Fruit fly (Drosophila melanogaster) whole organism, pupa: ENCODE results near the gene CG13458.

ENCODE experiments used
- CG10348 ChIP-seq: fragments of 200-800 bp; sonication (Bioruptor generic); IDR thresholded peaks from 2 replicates; pipeline ENCODE4 v1.3.6; 2022; ENCODE audit warnings: missing biosample characterization, missing genetic modification characterization
- CG12605 ChIP-seq: fragments of 200-800 bp; sonication (Bioruptor generic); IDR thresholded peaks from 2 replicates; pipeline ENCODE4 v1.3.6; 2022; ENCODE audit warnings: missing biosample characterization, missing genetic modification characterization
- CG13204 ChIP-seq: fragments of 200-800 bp; sonication (Bioruptor generic); optimal IDR thresholded peaks from 2 replicates; lab custom pipeline; 2018; ENCODE audit warnings: missing biosample characterization, mild to moderate bottlenecking, missing genetic modification characterization, moderate library complexity
- CG14655 ChIP-seq: fragments of 200-800 bp; sonication (Bioruptor generic); optimal IDR thresholded peaks from 3 replicates; lab custom pipeline; 2017; ENCODE audit warnings: mild to moderate bottlenecking, missing biosample characterization, missing genetic modification reagents, missing genetic modification characterization
- CG15710 ChIP-seq: fragments of 200-800 bp; sonication (Bioruptor generic); optimal IDR thresholded peaks from 2 replicates; lab custom pipeline; 2018; ENCODE audit warnings: missing biosample characterization, mild to moderate bottlenecking, missing genetic modification characterization, moderate library complexity
- CG17806 ChIP-seq: fragments of 200-800 bp; sonication (Bioruptor generic); optimal IDR thresholded peaks from 2 replicates; lab custom pipeline; 2018; ENCODE audit warnings: missing biosample characterization, mild to moderate bottlenecking, missing genetic modification characterization, moderate library complexity
- CG32121 ChIP-seq: fragments of 200-800 bp; sonication (Bioruptor generic); IDR thresholded peaks from 2 replicates; pipeline ENCODE4 v1.3.6; 2022; ENCODE audit warnings: missing biosample characterization, missing genetic modification characterization
- CG34367 ChIP-seq: fragments of 200-800 bp; sonication (Bioruptor generic); optimal IDR thresholded peaks from 2 replicates; lab custom pipeline; 2018; ENCODE audit warnings: missing biosample characterization, mild to moderate bottlenecking, missing genetic modification characterization
- CG4496 ChIP-seq: fragments of 200-800 bp; sonication (Bioruptor generic); IDR thresholded peaks from 3 replicates; pipeline ENCODE4 v1.3.6; 2022; ENCODE audit warnings: missing biosample characterization, missing genetic modification characterization
- CG8159 ChIP-seq: fragments of 200-800 bp; sonication (Bioruptor generic); optimal IDR thresholded peaks from 3 replicates; lab custom pipeline; 2018; ENCODE audit warnings: missing biosample characterization, mild to moderate bottlenecking, missing genetic modification characterization, moderate library complexity
- CG8301 ChIP-seq: fragments of 200-800 bp; sonication (Bioruptor generic); optimal IDR thresholded peaks from 2 replicates; lab custom pipeline; 2018; ENCODE audit warnings: missing biosample characterization, mild to moderate bottlenecking, missing genetic modification characterization
- CG9948 ChIP-seq: fragments of 200-800 bp; sonication (Bioruptor generic); optimal IDR thresholded peaks from 2 replicates; lab custom pipeline; 2018; ENCODE audit warnings: missing biosample characterization, mild to moderate bottlenecking, missing genetic modification characterization, moderate library complexity
- D1 ChIP-seq: fragments of 200-800 bp; sonication (Bioruptor generic); optimal IDR thresholded peaks from 2 replicates; lab custom pipeline; 2018; ENCODE audit warnings: missing biosample characterization, mild to moderate bottlenecking, missing genetic modification characterization, moderate library complexity
- EcR ChIP-seq: fragments of 200-800 bp; sonication (Bioruptor generic); optimal IDR thresholded peaks from 3 replicates; lab custom pipeline; 2019; ENCODE audit warnings: missing biosample characterization, missing genetic modification characterization, mild to moderate bottlenecking, moderate library complexity, missing genetic modification reagents
- Ets98B ChIP-seq: fragments of 200-800 bp; sonication (Bioruptor generic); IDR thresholded peaks from 2 replicates; pipeline ENCODE4 v1.3.6; 2022; ENCODE audit warnings: missing biosample characterization, missing genetic modification characterization
- Pif1A ChIP-seq: fragments of 200-800 bp; sonication (Bioruptor generic); optimal IDR thresholded peaks from 3 replicates; lab custom pipeline; 2016; ENCODE audit warnings: missing biosample characterization, missing genetic modification characterization
- Pif1B ChIP-seq: fragments of 200-800 bp; sonication (Bioruptor generic); optimal IDR thresholded peaks from 3 replicates; lab custom pipeline; 2016; ENCODE audit warnings: missing biosample characterization, missing genetic modification characterization
- Snoo ChIP-seq: fragments of 200-800 bp; sonication (Bioruptor generic); optimal IDR thresholded peaks from 3 replicates; lab custom pipeline; 2017; ENCODE audit warnings: missing biosample characterization, mild to moderate bottlenecking, missing genetic modification characterization, inconsistent platforms
- fd96Ca ChIP-seq: fragments of 200-800 bp; sonication (Bioruptor generic); IDR thresholded peaks from 3 replicates; pipeline ENCODE4 v1.3.6; 2022; ENCODE audit warnings: missing biosample characterization, missing genetic modification characterization
- gl ChIP-seq: fragments of 200-800 bp; sonication (Bioruptor generic); optimal IDR thresholded peaks from 2 replicates; lab custom pipeline; 2018; ENCODE audit warnings: missing biosample characterization, mild to moderate bottlenecking, missing genetic modification characterization
- rn ChIP-seq: fragments of 200-800 bp; sonication (Bioruptor generic); IDR thresholded peaks from 2 replicates; pipeline ENCODE4 v1.3.6; 2022; ENCODE audit warnings: missing biosample characterization, missing genetic modification characterization

Gene CG13458

DNA sequence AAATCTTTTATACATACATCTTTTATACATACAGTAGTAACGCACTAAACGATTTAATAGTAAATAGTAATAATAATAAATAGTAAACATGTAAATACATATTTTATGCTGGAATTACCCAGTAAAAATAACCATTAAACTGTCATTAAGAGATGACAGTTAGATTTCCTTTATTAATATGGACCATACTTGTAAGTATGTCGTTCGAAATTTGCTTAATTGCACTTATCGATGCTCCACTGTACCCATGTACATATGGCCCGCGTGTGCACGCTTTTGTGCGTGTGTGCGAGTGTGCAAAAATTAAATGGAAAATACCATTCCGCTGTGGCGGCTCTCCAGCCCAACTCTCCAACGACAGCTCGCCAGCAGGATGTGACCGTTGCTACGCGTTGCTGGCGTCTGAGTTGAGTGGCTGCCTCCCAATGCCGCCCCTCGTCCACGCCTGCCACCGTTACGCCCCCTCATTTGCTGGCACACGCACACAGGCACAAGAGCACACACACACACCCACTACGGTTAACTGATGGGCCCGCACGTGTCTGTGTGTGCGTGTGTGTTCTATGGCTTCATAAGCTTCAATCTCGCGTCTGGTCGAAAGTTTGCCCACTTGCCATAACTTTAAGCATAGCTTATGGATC lies 10.6 kb upstream of the CG13458 start:
- TF ChIP-seq D1 (no peak), CG34367 (tag; lab: Kevin White, UChicago) (peak; percentile 38), CG8159 (tag; lab: Kevin White, UChicago) (peak; percentile 49), Pif1B (GFP tag; lab: Kevin White, UChicago) (no peak), CG10348 (GFP tag; lab: Robert Waterston, UW) (no peak), Ets98B (GFP tag; lab: Robert Waterston, UW) (peak; percentile 31), CG32121 (GFP tag; lab: Robert Waterston, UW) (no peak), CG9948 (tag; lab: Kevin White, UChicago) (peak; percentile 25), Snoo (tag; lab: Kevin White, UChicago) (no peak), CG15710 (tag; lab: Kevin White, UChicago) (peak; percentile 49), CG13204 (GFP tag; lab: Kevin White, UChicago) (peak; percentile 96), CG14655 (GFP tag; lab: Kevin White, UChicago) (peak; percentile 49), Pif1A (GFP tag; lab: Kevin White, UChicago) (peak; percentile 5), fd96Ca (GFP tag; lab: Robert Waterston, UW) (0 out of 3 replicates have a peak, but pooled peaks have one; percentile 12), gl (tag; lab: Kevin White, UChicago) (no peak), rn (no peak), CG4496 (GFP tag; lab: Robert Waterston, UW) (peak; percentile 54; the same call in 1 of the 3 replicates), CG17806 (tag; lab: Kevin White, UChicago) (peak; percentile 31), EcR (GFP tag; lab: Kevin White, UChicago) (peak; percentile 49), CG8301 (tag; lab: Kevin White, UChicago) (peak; percentile 13), CG12605 (GFP tag; lab: Robert Waterston, UW) (no peak)
- TF ChIP-seq, all 21 proteins: peak for 13

DNA sequence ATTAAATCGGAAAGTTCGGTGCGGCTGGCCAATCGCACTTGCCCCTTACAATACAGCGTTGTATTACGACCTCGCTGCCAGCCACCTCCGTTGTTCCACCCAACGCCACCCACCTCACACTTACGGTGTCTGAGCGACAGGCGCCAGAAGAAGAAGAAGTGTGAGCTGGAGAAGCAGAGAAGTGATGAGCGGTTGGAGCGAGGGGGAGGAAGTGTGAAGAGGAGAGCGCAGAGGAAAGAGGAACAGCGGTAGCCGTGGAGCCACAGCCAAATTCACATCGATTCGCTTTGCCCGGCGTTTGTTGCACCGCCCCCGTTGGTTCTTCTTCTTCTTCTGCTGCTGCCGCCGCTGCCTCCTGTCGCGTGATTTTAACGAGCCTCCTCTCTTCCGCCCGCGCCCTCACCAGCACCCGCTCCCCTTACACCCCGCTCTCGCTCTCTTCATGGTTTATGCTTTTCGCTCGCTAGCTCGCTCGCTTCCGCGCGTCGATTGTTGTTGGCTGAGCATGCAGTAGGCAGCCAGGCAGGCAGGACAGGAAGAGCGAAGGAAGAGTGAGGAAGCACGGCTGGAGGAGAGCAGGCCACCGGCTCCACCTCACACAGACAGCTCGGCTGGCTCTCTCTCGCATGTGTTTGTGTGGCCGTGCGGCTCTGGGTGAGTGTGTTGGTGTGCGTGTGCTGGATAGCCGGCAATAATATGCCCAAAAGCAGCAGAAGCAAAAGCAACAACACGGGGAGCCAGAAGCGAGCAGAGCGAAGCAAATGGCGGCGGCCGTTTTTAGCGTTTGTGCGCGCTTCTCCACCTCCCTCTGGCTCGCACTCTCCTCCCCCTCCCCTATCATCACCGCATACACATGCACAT lies 9.1 kb upstream of the CG13458 start:
- TF ChIP-seq CG8159 (tag; lab: Kevin White, UChicago) (no peak), CG17806 (tag; lab: Kevin White, UChicago) (peak; percentile 4), fd96Ca (GFP tag; lab: Robert Waterston, UW) (peak; percentile 24; the same call in 1 of the 3 replicates), EcR (GFP tag; lab: Kevin White, UChicago) (peak; percentile 49), CG4496 (GFP tag; lab: Robert Waterston, UW) (no peak), Snoo (tag; lab: Kevin White, UChicago) (peak; percentile 19), Pif1A (GFP tag; lab: Kevin White, UChicago) (no peak), D1 (no peak), CG13204 (GFP tag; lab: Kevin White, UChicago) (peak; percentile 99), Pif1B (GFP tag; lab: Kevin White, UChicago) (peak; percentile 33)

DNA sequence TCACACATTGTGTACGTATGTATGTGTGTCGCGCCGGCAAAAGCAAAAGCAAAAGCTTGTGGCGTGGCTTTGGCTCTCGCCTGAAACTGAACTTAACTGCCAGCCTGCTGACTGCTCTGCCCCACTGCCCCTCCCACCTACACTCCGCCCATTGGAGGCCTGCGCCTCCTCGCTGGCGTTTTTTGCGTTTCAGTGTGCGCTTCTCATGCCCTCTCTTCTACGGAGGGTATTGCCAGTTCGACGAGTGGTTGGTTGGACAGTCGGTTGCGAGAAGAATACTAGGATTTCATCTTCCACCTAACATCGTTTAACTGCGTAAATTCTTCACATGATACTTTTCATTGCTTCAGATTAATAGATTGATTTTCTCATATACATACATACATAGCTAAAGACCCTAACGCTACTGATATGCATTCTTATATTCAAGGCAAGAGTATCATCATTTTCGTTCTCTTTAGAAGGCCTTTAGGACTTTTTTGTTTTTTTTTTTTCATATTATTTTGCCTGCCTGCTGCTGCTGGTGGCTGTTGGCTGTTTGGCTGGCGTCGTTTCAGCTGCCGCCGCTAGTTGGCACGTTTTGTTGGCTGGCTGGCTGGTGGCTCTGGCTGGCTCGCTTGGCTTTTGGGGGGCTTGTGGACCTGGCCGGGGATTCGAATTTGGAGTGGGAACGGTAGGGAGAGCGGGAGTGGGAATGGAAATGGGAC lies 8.4 kb upstream of the CG13458 start:
- peak; percentile 89 for TF ChIP-seq CG34367 (tag; lab: Kevin White, UChicago)
- TF ChIP-seq CG10348 (GFP tag; lab: Robert Waterston, UW): no peak; the same call in 1 of the 2 replicates
- TF ChIP-seq CG4496 (GFP tag; lab: Robert Waterston, UW): peak; percentile 87
- peak; percentile 53 for TF ChIP-seq D1
- TF ChIP-seq EcR (GFP tag; lab: Kevin White, UChicago): no peak
- peak; percentile 88 for TF ChIP-seq CG14655 (GFP tag; lab: Kevin White, UChicago)
- TF ChIP-seq Ets98B (GFP tag; lab: Robert Waterston, UW): peak; percentile 82
- TF ChIP-seq CG13204 (GFP tag; lab: Kevin White, UChicago): peak; percentile 6
- TF ChIP-seq rn: peak; percentile 84
- peak; percentile 90 for TF ChIP-seq CG8301 (tag; lab: Kevin White, UChicago)
- peak; percentile 92 for TF ChIP-seq fd96Ca (GFP tag; lab: Robert Waterston, UW)
- peak; percentile 90 for TF ChIP-seq CG8159 (tag; lab: Kevin White, UChicago)
- peak; percentile 87 for TF ChIP-seq CG17806 (tag; lab: Kevin White, UChicago)
- TF ChIP-seq CG32121 (GFP tag; lab: Robert Waterston, UW): peak; percentile 87
- peak; percentile 84 for TF ChIP-seq CG9948 (tag; lab: Kevin White, UChicago)
- peak; percentile 90 for TF ChIP-seq Snoo (tag; lab: Kevin White, UChicago)
- peak; percentile 76 for TF ChIP-seq CG12605 (GFP tag; lab: Robert Waterston, UW)
- peak; percentile 88 for TF ChIP-seq Pif1B (GFP tag; lab: Kevin White, UChicago)
- peak; percentile 73 for TF ChIP-seq gl (tag; lab: Kevin White, UChicago)
- TF ChIP-seq CG15710 (tag; lab: Kevin White, UChicago): peak; percentile 94
- TF ChIP-seq Pif1A (GFP tag; lab: Kevin White, UChicago): peak; percentile 95

DNA sequence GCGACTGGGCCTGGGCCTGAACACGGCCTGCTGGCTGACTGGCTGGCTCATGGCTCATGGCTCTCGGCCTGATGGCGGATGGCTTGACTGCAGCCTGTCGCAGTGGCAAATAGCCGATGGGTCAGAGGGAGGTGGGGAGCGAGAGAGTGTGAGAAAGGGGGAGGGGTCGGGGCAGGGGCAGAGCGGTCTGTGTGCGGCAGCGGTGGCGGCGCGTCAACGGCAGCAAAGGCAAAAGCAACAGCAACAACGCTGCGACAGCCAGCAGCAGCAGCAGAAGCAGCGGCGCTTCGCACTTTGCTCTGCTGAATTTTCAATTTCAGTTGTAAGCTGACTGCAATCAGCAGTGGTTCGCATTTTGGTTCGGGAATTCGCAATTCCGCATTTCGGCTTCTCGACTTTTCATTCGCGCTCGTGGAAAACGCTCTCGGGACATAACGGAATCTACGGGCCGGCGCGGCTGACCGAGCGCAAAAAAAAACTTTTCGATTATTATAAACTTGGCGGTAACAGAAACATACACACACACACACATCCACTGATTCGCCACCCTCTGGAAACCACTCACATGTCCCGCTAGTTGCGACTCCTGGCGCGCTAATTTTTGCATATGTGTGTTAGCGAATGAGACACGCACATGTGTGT lies 7.7 kb upstream of the CG13458 start, which contains the start of gene CG45071:
Gene CG45071, plus strand, starts transcription at position 317 of the 642 bp plus-strand sequence.
- TF ChIP-seq rn (no peak), CG9948 (tag; lab: Kevin White, UChicago) (no peak), CG10348 (GFP tag; lab: Robert Waterston, UW) (no peak), CG13204 (GFP tag; lab: Kevin White, UChicago) (peak; percentile 100), CG14655 (GFP tag; lab: Kevin White, UChicago) (no peak), CG4496 (GFP tag; lab: Robert Waterston, UW) (no peak), Snoo (tag; lab: Kevin White, UChicago) (no peak), CG12605 (GFP tag; lab: Robert Waterston, UW) (peak; percentile 34; the same call in 1 of the 2 replicates), EcR (GFP tag; lab: Kevin White, UChicago) (peak; percentile 37), Ets98B (GFP tag; lab: Robert Waterston, UW) (peak; percentile 11; the same call in 1 of the 2 replicates), D1 (no peak), CG8159 (tag; lab: Kevin White, UChicago) (no peak)
